Worm (Caenorhabditis elegans) whole organism, late embryonic: ENCODE measurements around the gene F07F6.7.

ENCODE experiments used
- ahr-1 ChIP-seq: sonication (generic microtip); optimal IDR thresholded peaks from 2 replicates; lab custom pipeline; 2016; ENCODE audit warnings: missing genetic modification characterization, missing compliant biosample characterization
- elt-2 ChIP-seq: sonication (generic microtip); optimal IDR thresholded peaks from 2 replicates; lab custom pipeline; 2016; ENCODE audit warnings: missing genetic modification reagents, missing genetic modification characterization, missing compliant biosample characterization
- nfya-1 ChIP-seq: sonication (generic microtip); optimal IDR thresholded peaks from 2 replicates; lab custom pipeline; 2017; ENCODE audit warnings: missing genetic modification characterization, mild to moderate bottlenecking, missing compliant biosample characterization, antibody characterized with exemption, moderate library complexity
- ref-2 ChIP-seq: sonication (generic microtip); optimal IDR thresholded peaks from 2 replicates; lab custom pipeline; 2016; ENCODE audit warnings: missing genetic modification characterization, missing compliant biosample characterization
- ttx-3 ChIP-seq: sonication (generic microtip); optimal IDR thresholded peaks from 2 replicates; lab custom pipeline; 2016; ENCODE audit warnings: missing genetic modification reagents, missing genetic modification characterization, missing compliant biosample characterization

DNA sequence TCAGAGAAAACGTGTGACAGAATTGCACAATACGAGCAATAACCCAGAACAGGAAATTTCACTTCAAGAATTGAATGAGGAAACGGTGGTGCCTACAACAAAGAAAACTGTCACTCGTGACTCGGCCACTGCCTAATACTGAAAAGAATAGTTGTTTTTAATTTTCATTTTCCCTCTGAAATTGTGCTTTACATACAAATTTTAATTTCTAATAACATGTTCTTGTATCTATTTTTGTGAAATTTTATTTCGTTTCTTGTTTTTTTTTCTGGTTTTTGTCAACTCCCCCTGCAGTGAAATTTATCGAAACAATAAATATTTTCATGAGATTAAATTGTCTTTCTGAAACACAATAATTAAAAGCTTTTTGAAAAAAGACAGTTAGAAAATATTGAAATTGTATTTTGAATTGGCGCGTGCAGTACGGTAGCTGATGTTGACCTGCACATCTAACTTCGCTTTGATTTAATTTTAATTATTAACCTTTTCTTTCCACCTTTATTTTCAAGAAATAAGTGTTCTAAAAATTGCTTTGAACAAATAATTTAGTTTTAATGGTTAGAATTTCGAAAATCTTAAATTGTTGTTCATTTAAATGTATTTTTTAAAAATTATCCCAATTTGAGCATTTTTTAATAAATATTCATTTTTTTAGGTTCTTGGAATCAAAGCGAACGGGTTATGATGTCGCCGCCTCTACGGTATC is 32.1 kb upstream of the F07F6.7 start, which contains the start of gene daz-1:
- TF ChIP-seq ref-2 (tag; lab: Kevin White, UChicago) (no peak), nfya-1 (tag; lab: Kevin White, UChicago) (no peak), elt-2 (no peak), ttx-3 (tag; lab: Kevin White, UChicago) (no peak), ahr-1 (tag; lab: Kevin White, UChicago) (no peak)
